Worm (Caenorhabditis elegans) whole organism, early embryonic: ENCODE data around the gene C26F1.3.
A peak's percentile ranks its signal among the peaks of the same experiment; 100 is the strongest.

Experiments used
- B0310.2 ChIP-seq: sonication (generic microtip); optimal IDR thresholded peaks from 2 replicates; lab custom pipeline; 2016; ENCODE audit warnings: mild to moderate bottlenecking, missing genetic modification characterization, missing compliant biosample characterization
- F13C5.2 ChIP-seq: sonication (generic microtip); optimal IDR thresholded peaks from 2 replicates; lab custom pipeline; 2017; ENCODE audit warnings: mild to moderate bottlenecking, missing genetic modification characterization, inconsistent platforms, missing compliant biosample characterization
- aly-1 ChIP-seq: sonication (generic microtip); optimal IDR thresholded peaks from 2 replicates; lab custom pipeline; 2016; ENCODE audit warnings: missing genetic modification characterization, missing compliant biosample characterization
- ama-1 ChIP-seq: fragments of 150-350 bp; optimal IDR thresholded peaks from 2 replicates; lab custom pipeline; 2014
- ceh-13 ChIP-seq: fragments of 200-800 bp; sonication (Bioruptor generic); optimal IDR thresholded peaks from 2 replicates; lab custom pipeline; 2018; ENCODE audit warnings: mild to moderate bottlenecking, missing genetic modification characterization, missing compliant biosample characterization
- ceh-36 ChIP-seq: sonication (generic microtip); optimal IDR thresholded peaks from 2 replicates; lab custom pipeline; 2016; ENCODE audit warnings: missing genetic modification characterization, inconsistent platforms, missing compliant biosample characterization
- ets-7 ChIP-seq: sonication (generic microtip); optimal IDR thresholded peaks from 2 replicates; lab custom pipeline; 2016; ENCODE audit warnings: missing genotype, missing genetic modification characterization, missing compliant biosample characterization
- flt-1 ChIP-seq: fragments of 200-800 bp; sonication (Bioruptor generic); IDR thresholded peaks from 2 replicates; pipeline ENCODE4 v1.3.6; 2022; ENCODE audit warnings: missing genetic modification characterization, missing compliant biosample characterization
- hmbx-1 ChIP-seq: sonication (generic microtip); optimal IDR thresholded peaks from 2 replicates; lab custom pipeline; 2016; ENCODE audit warnings: mild to moderate bottlenecking, missing genetic modification characterization, missing compliant biosample characterization
- hmg-4 ChIP-seq: fragments of 200-800 bp; sonication (Bioruptor generic); optimal IDR thresholded peaks from 2 replicates; lab custom pipeline; 2018; ENCODE audit warnings: mild to moderate bottlenecking, missing genetic modification characterization, missing compliant biosample characterization
- hnd-1 ChIP-seq: sonication (generic microtip); optimal IDR thresholded peaks from 2 replicates; lab custom pipeline; 2016; ENCODE audit warnings: missing genetic modification characterization, missing compliant biosample characterization
- pes-1 ChIP-seq: fragments of 200-800 bp; sonication (Bioruptor generic); IDR thresholded peaks from 2 replicates; pipeline ENCODE4 v1.3.6; 2022; ENCODE audit warnings: missing genetic modification reagents, missing genetic modification characterization, missing compliant biosample characterization
- scrt-1 ChIP-seq: fragments of 200-800 bp; sonication (Bioruptor generic); IDR thresholded peaks from 2 replicates; pipeline ENCODE4 v1.3.6; 2022; ENCODE audit warnings: missing genetic modification characterization, missing compliant biosample characterization
- sea-1 ChIP-seq: fragments of 200-800 bp; sonication (Bioruptor generic); conservative IDR thresholded peaks from 2 replicates; pipeline ENCODE4 v1.3.6; 2022; ENCODE audit warnings: missing genetic modification characterization, missing compliant biosample characterization
- tbx-11 ChIP-seq: fragments of 200-800 bp; sonication (Bioruptor generic); IDR thresholded peaks from 2 replicates; pipeline ENCODE4 v1.3.6; 2022; ENCODE audit warnings: missing genetic modification characterization, missing compliant biosample characterization
- tbx-37 ChIP-seq: fragments of 200-800 bp; sonication (Bioruptor generic); conservative IDR thresholded peaks from 2 replicates; pipeline ENCODE4 v1.3.6; 2022; ENCODE audit warnings: missing genetic modification reagents, missing genetic modification characterization, missing compliant biosample characterization
- tra-4 ChIP-seq: sonication (generic microtip); optimal IDR thresholded peaks from 2 replicates; lab custom pipeline; 2017; ENCODE audit warnings: missing genetic modification characterization, missing compliant biosample characterization

C26F1.3 gene

ce11 chrV:7747132-7747531 lies 30.0 kb upstream of the C26F1.3 start:
- TF ChIP-seq hnd-1 (no peak), tbx-11 (GFP tag; lab: Robert Waterston, UW) (no peak), flt-1 (GFP tag; lab: Robert Waterston, UW) (no peak), tra-4 (tag; lab: Kevin White, UChicago) (no peak), B0310.2 (tag; lab: Kevin White, UChicago) (no peak), pes-1 (no peak), ama-1 (lab: Kevin White, UChicago) (no peak)

ce11 chrV:7747987-7748607 lies 29.0 kb upstream of the C26F1.3 start:
- TF ChIP-seq ets-7 (tag; lab: Kevin White, UChicago) (peak; percentile 88), tra-4 (tag; lab: Kevin White, UChicago) (no peak)

ce11 chrV:7749708-7750107 lies 27.4 kb upstream of the C26F1.3 start:
- no peak for TF ChIP-seq scrt-1 (GFP tag; lab: Robert Waterston, UW)
- TF ChIP-seq tbx-11 (GFP tag; lab: Robert Waterston, UW) = no peak
- no peak for TF ChIP-seq hmbx-1 (tag; lab: Kevin White, UChicago)

ce11 chrV:7754557-7754956 lies 22.5 kb upstream of the C26F1.3 start, which contains the start of gene T05B11.4:
TSS of gene T05B11.4 (minus strand) at chrV:7754657.
- TF ChIP-seq scrt-1 (GFP tag; lab: Robert Waterston, UW) = no peak
- TF ChIP-seq ama-1 (lab: Kevin White, UChicago) = no peak
- no peak for TF ChIP-seq hnd-1
- TF ChIP-seq hmg-4 (GFP tag; lab: Kevin White, UChicago) = no peak

- TF ChIP-seq ceh-36 (tag; lab: Kevin White, UChicago) (no peak), hnd-1 (no peak), tbx-11 (GFP tag; lab: Robert Waterston, UW) (no peak), ama-1 (lab: Kevin White, UChicago) (no peak), scrt-1 (GFP tag; lab: Robert Waterston, UW) (no peak), B0310.2 (tag; lab: Kevin White, UChicago) (no peak), F13C5.2 (no peak), ets-7 (tag; lab: Kevin White, UChicago) (no peak)
Measured at ce11 chrV:7755991-7756390, 21.1 kb upstream of the C26F1.3 start.

- no peak for TF ChIP-seq ceh-13 (GFP tag; lab: Kevin White, UChicago)
- no peak for TF ChIP-seq ceh-36 (tag; lab: Kevin White, UChicago)
- TF ChIP-seq B0310.2 (tag; lab: Kevin White, UChicago) = no peak
- TF ChIP-seq flt-1 (GFP tag; lab: Robert Waterston, UW) = no peak
- TF ChIP-seq tbx-37 (GFP tag; lab: Robert Waterston, UW) = no peak
- no peak for TF ChIP-seq hmg-4 (GFP tag; lab: Kevin White, UChicago)
- no peak for TF ChIP-seq tra-4 (tag; lab: Kevin White, UChicago)
- no peak for TF ChIP-seq aly-1
- no peak for TF ChIP-seq hmbx-1 (tag; lab: Kevin White, UChicago)
- no peak for TF ChIP-seq tbx-11 (GFP tag; lab: Robert Waterston, UW)
- TF ChIP-seq hnd-1 = no peak
- TF ChIP-seq sea-1 (GFP tag; lab: Robert Waterston, UW) = no peak
- no peak for TF ChIP-seq scrt-1 (GFP tag; lab: Robert Waterston, UW)
- no peak for TF ChIP-seq F13C5.2
- TF ChIP-seq pes-1 = no peak
- no peak for TF ChIP-seq ama-1 (lab: Kevin White, UChicago)
- no peak for TF ChIP-seq ets-7 (tag; lab: Kevin White, UChicago)
Measured at ce11 chrV:7759270-7759669, 17.8 kb upstream of the C26F1.3 start.

ce11 chrV:7760174-7760573 lies 16.9 kb upstream of the C26F1.3 start, which contains the start of gene hint-3:
TSS of gene hint-3 (plus strand) at chrV:7760474.
- TF ChIP-seq pes-1 (no peak), tbx-37 (GFP tag; lab: Robert Waterston, UW) (no peak), hnd-1 (no peak), sea-1 (GFP tag; lab: Robert Waterston, UW) (no peak), tra-4 (tag; lab: Kevin White, UChicago) (no peak), aly-1 (no peak), tbx-11 (GFP tag; lab: Robert Waterston, UW) (no peak), hmbx-1 (tag; lab: Kevin White, UChicago) (no peak), ceh-13 (GFP tag; lab: Kevin White, UChicago) (no peak), B0310.2 (tag; lab: Kevin White, UChicago) (no peak), F13C5.2 (no peak), ama-1 (lab: Kevin White, UChicago) (no peak), scrt-1 (GFP tag; lab: Robert Waterston, UW) (no peak), ceh-36 (tag; lab: Kevin White, UChicago) (no peak), ets-7 (tag; lab: Kevin White, UChicago) (no peak), hmg-4 (GFP tag; lab: Kevin White, UChicago) (no peak), flt-1 (GFP tag; lab: Robert Waterston, UW) (no peak)

ce11 chrV:7761906-7762305 lies 15.2 kb upstream of the C26F1.3 start:
- TF ChIP-seq F13C5.2 (no peak), B0310.2 (tag; lab: Kevin White, UChicago) (no peak), hnd-1 (no peak), tbx-11 (GFP tag; lab: Robert Waterston, UW) (no peak), ama-1 (lab: Kevin White, UChicago) (no peak), pes-1 (no peak), aly-1 (no peak), scrt-1 (GFP tag; lab: Robert Waterston, UW) (no peak), hmbx-1 (tag; lab: Kevin White, UChicago) (no peak), flt-1 (GFP tag; lab: Robert Waterston, UW) (no peak), sea-1 (GFP tag; lab: Robert Waterston, UW) (no peak), tbx-37 (GFP tag; lab: Robert Waterston, UW) (no peak)
